Worm (Caenorhabditis elegans): ENCODE results near the gene rsp-1.

ce11 chrII:11427322-11427721, 25.8 kb upstream of the rsp-1 start:
- no peak for TF ChIP-seq dmd-4 (tag; optimal IDR thresholded peaks at IDR 0.05)
- no peak for TF ChIP-seq nhr-77 (tag; optimal IDR thresholded peaks at IDR 0.05)
- no peak for TF ChIP-seq ceh-82 (tag; optimal IDR thresholded peaks at IDR 0.05)
